Fruit fly (Drosophila melanogaster): Measurements from ENCODE around the gene CG44259.

Gene CG44259

DNA sequence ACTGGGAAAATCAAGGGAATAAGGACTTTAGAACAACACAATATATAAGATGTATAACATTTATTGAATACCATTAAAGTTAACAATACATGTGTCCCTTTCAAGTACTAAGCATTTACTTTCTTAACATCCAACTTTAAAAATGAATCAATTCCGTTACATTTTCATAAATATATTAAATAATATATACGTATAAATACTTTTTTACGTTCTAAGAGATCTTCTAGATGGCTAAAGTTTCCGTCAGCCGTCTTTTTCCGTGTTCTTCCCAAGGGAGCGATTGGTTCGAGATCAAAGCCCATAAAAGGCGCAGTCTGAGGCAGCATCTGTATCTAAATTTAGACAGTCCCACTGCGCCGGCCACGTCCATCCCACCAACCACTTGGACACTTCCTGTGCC, 47.1 kb downstream of the CG44259 start:
- TF ChIP-seq Dll (optimal IDR thresholded peaks at IDR 0.05), result no peak
- TF ChIP-seq CG8478 (optimal IDR thresholded peaks at IDR 0.05), result no peak
- no peak for TF ChIP-seq EcR (GFP tag; optimal IDR thresholded peaks at IDR 0.05)
- TF ChIP-seq psq (optimal IDR thresholded peaks at IDR 0.05), result no peak
- no peak for TF ChIP-seq pan (optimal IDR thresholded peaks at IDR 0.05)
